Worm (Caenorhabditis elegans): ENCODE results near the gene C52E2.3.
"Not testable (repeated sequence)": the region's sequence is repeated elsewhere in the genome, so short reads cannot be mapped to it uniquely, and the experiment has no call there.

The C52E2.3 gene

DNA sequence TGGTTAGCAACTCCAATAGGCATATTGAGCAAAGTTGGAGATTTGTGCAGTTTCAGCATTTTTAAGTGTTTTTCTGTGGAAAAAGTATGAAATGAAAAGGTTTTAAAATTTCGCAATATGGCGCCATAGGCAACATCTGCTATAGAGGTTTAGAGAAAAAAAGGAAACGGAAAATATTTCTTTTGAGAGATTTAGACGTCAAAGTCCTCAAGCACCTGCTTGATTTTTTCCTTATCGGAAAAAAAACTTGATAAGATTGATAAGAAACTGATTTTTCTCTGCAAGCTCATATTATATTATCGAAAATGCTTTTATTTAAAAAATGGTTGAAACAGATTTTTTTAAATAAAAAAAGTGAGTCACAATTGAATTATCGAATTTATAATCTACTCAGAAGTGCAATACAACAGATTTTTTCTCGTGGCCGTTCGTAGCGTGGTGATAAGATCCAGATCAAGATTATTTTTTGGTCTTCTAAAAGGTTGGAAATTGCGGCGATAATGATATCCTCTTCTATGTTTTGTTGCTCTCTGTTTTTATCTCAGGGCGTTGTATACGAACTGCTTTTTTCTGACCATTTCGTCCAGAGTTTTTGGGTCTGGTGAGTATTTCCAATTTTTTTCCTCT lies 31.0 kb upstream of the C52E2.3 start, which contains the start of gene fbxc-19:
Gene fbxc-19, plus strand, starts transcription at position 536 of the 627 bp plus-strand sequence.
- no peak for TF ChIP-seq zip-8 (tag; optimal IDR thresholded peaks at IDR 0.05)
- TF ChIP-seq mep-1 (tag; optimal IDR thresholded peaks at IDR 0.05): peak; percentile 12
- no peak for TF ChIP-seq snpc-4 (tag; optimal IDR thresholded peaks at IDR 0.05)
- TF ChIP-seq elt-3 (tag; optimal IDR thresholded peaks at IDR 0.05): peak; percentile 63
- no peak for TF ChIP-seq lin-32 (GFP tag; optimal IDR thresholded peaks at IDR 0.05)
- TF ChIP-seq elt-1 (tag; optimal IDR thresholded peaks at IDR 0.05; ENCODE audit: borderline replicate concordance, insufficient read depth): peak; percentile 92
- TF ChIP-seq nhr-76 (tag; optimal IDR thresholded peaks at IDR 0.05): no peak
- TF ChIP-seq sptf-1 (tag; optimal IDR thresholded peaks at IDR 0.05): no peak

DNA sequence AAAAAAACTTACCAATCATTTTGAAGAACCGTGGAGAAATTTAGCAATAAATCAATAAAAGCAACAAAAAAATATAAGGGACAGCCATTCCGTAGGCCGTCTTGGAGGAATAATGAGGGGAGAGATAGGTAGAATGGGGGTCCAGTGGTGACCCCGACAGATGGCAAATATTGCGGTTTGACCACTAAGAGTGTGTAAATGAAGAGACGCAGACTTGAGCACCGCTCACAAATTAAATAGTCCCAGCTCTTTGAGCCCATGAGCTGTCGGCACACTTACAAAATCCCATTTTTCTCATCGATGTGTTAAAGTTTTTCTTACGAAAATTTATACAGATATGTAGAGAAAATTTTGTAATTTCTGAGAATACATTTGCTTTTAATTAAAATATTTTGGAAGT lies 30.3 kb upstream of the C52E2.3 start, which contains the start of gene fbxa-3:
Gene fbxa-3, minus strand, starts transcription at position 101 of the 400 bp plus-strand sequence.
- TF ChIP-seq unc-39 (tag; optimal IDR thresholded peaks at IDR 0.05): no peak
- TF ChIP-seq cnd-1 (tag; optimal IDR thresholded peaks at IDR 0.05): peak; percentile 66
- TF ChIP-seq ces-1 (GFP tag; optimal IDR thresholded peaks at IDR 0.05): peak; percentile 27

DNA sequence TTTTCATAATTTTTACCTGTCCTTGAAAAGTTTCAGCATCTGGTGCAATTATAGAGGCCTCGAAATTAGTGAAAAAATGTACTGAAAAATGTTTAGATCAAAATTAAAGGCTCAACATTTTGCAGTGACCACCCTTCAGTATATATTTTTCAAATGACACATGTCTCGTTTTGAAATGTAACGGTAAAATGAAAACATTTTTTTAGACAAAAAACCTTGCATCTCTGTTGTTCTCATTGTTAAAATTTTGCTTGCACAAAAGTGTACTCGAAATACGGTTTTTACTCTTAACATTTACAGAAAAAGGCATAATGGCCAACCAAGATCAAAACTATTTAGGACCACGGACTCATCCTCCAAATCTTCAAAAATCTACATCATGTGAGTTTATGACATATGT lies 26.7 kb upstream of the C52E2.3 start, which contains the start of gene math-41:
Gene math-41, plus strand, starts transcription at position 301 of the 400 bp plus-strand sequence.
- TF ChIP-seq ceh-83 (GFP tag; optimal IDR thresholded peaks at IDR 0.05); nhr-12 (tag; optimal IDR thresholded peaks at IDR 0.05); lin-32 (GFP tag; optimal IDR thresholded peaks at IDR 0.05): not testable (repeated sequence)

DNA sequence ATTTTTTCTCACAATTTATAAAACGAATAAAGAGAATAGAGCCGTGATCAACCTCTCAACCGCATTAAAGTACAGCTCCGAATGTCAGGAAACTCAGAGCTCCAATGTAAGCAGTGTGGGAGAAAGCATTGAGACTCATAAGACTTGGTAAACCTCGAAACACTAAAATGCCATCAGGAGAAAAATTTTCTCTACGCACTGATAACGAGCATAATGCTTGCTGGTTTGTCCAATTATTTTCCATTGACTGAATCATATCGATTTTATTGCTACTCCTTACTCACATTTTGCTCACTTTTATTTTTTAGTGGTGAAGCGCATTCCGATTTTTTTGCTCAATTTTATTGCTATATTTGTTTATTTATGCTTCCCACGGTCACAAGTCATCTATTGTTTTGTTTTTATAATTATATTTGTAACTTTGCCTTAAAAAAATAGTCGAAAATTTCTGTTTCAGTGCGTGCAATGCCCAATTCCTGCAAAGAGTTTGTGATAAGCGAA lies 20.8 kb upstream of the C52E2.3 start, which contains the start of gene math-40:
Gene math-40, plus strand, starts transcription at position 451 of the 501 bp plus-strand sequence.
- TF ChIP-seq unc-39 (tag; optimal IDR thresholded peaks at IDR 0.05) (no peak), hlh-1 (tag; optimal IDR thresholded peaks at IDR 0.05) (no peak), flh-1 (GFP tag; optimal IDR thresholded peaks at IDR 0.05) (no peak), mab-5 (tag; optimal IDR thresholded peaks at IDR 0.05) (no peak), zip-8 (tag; optimal IDR thresholded peaks at IDR 0.05) (no peak), mep-1 (tag; optimal IDR thresholded peaks at IDR 0.05) (no peak), bed-3 (GFP tag; optimal IDR thresholded peaks at IDR 0.05) (no peak), snpc-4 (tag; optimal IDR thresholded peaks at IDR 0.05) (no peak), sem-2 (GFP tag; optimal IDR thresholded peaks at IDR 0.05) (no peak), lin-32 (GFP tag; optimal IDR thresholded peaks at IDR 0.05) (no peak), nhr-76 (tag; optimal IDR thresholded peaks at IDR 0.05) (no peak), unc-120 (tag; optimal IDR thresholded peaks at IDR 0.05; ENCODE audit: poor library complexity, severe bottlenecking) (no peak), unc-62 (GFP tag; optimal IDR thresholded peaks at IDR 0.05) (no peak)

DNA sequence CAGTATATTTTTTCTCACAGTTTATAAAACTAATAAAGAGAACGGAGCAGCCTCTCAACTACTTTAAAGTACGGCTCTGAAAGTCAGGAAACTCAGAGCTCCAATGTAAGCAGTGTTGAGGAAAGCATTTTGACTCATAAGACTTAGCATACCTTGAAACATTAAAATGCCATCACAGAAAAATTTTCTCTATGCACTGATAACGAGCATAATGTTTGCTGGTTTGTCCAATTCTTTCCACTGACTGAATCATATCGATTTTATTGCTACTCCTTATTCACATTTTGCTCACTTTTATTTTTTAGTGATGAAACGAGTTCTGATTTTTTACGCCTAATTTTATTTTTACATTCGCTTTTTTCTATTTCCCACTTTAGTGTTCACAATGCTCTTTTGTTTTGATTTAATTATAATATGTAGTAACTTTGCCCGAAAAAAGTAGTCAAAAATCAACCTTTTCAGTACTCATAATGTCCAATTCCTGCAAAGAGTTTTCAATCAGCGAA lies 19.1 kb upstream of the C52E2.3 start, which contains the start of gene math-39:
Gene math-39, plus strand, starts transcription at position 456 of the 506 bp plus-strand sequence.
- TF ChIP-seq M03D4.4 (tag; optimal IDR thresholded peaks at IDR 0.05): no peak
- no peak for TF ChIP-seq mls-2 (tag; optimal IDR thresholded peaks at IDR 0.05)
- no peak for TF ChIP-seq lsy-2 (tag; optimal IDR thresholded peaks at IDR 0.05)
- TF ChIP-seq ces-1 (GFP tag; optimal IDR thresholded peaks at IDR 0.05): no peak
- no peak for TF ChIP-seq zip-8 (tag; optimal IDR thresholded peaks at IDR 0.05)
- TF ChIP-seq unc-39 (tag; optimal IDR thresholded peaks at IDR 0.05): no peak
- no peak for TF ChIP-seq pha-4 (tag; optimal IDR thresholded peaks at IDR 0.05)
- no peak for TF ChIP-seq blmp-1 (tag; optimal IDR thresholded peaks at IDR 0.05)
- TF ChIP-seq ceh-83 (GFP tag; optimal IDR thresholded peaks at IDR 0.05): no peak
- TF ChIP-seq cnd-1 (tag; optimal IDR thresholded peaks at IDR 0.05): no peak
- TF ChIP-seq elt-3 (tag; optimal IDR thresholded peaks at IDR 0.05): no peak
- TF ChIP-seq ham-2 (GFP tag; optimal IDR thresholded peaks at IDR 0.05): no peak
- TF ChIP-seq ceh-43 (GFP tag; optimal IDR thresholded peaks at IDR 0.05): no peak
- no peak for TF ChIP-seq ceh-39 (tag; optimal IDR thresholded peaks at IDR 0.05)
- TF ChIP-seq elt-1 (tag; optimal IDR thresholded peaks at IDR 0.05; ENCODE audit: borderline replicate concordance, insufficient read depth): no peak
- no peak for TF ChIP-seq nhr-76 (tag; optimal IDR thresholded peaks at IDR 0.05)
- no peak for TF ChIP-seq hlh-1 (tag; optimal IDR thresholded peaks at IDR 0.05)
- no peak for TF ChIP-seq unc-120 (tag; optimal IDR thresholded peaks at IDR 0.05; ENCODE audit: poor library complexity, severe bottlenecking)
- TF ChIP-seq sptf-1 (tag; optimal IDR thresholded peaks at IDR 0.05): no peak

Data from whole organism, mixed stage, embryonic.